Fruit fly (Drosophila melanogaster) whole organism, wandering third instar larva: ENCODE measurements around the gene CG14321.

Source experiments
- Abd-B ChIP-seq: fragments of >200 bp; optimal IDR thresholded peaks from 2 replicates; lab custom pipeline; 2017; ENCODE audit warnings: missing biosample characterization, missing genetic modification characterization
- CrebA ChIP-seq: fragments of 200-800 bp; sonication (Bioruptor generic); optimal IDR thresholded peaks from 2 replicates; lab custom pipeline; 2016; ENCODE audit warnings: missing biosample characterization, mild to moderate bottlenecking, missing genetic modification characterization, borderline replicate concordance
- Hr78 ChIP-seq: fragments of >200 bp; optimal IDR thresholded peaks from 2 replicates; lab custom pipeline; 2017; ENCODE audit warnings: missing biosample characterization, missing genetic modification characterization
- Mio ChIP-seq: sonication (Bioruptor generic); optimal IDR thresholded peaks from 2 replicates; lab custom pipeline; 2016; ENCODE audit warnings: missing biosample characterization, missing genetic modification characterization
- Myc ChIP-seq: fragments of >200 bp; optimal IDR thresholded peaks from 2 replicates; lab custom pipeline; 2017
- OdsH ChIP-seq: fragments of 200-800 bp; sonication (Bioruptor generic); optimal IDR thresholded peaks from 2 replicates; lab custom pipeline; 2016; ENCODE audit warnings: missing biosample characterization, mild to moderate bottlenecking, missing genetic modification characterization
- pan ChIP-seq: fragments of >200 bp; optimal IDR thresholded peaks from 2 replicates; lab custom pipeline; 2017
- psq ChIP-seq: fragments of 200-800 bp; sonication (Bioruptor generic); optimal IDR thresholded peaks from 3 replicates; lab custom pipeline; 2017; ENCODE audit warnings: missing biosample characterization, mild to moderate bottlenecking, missing genetic modification characterization, moderate library complexity

dm6 chr3R:17706971-17707406, 26.4 kb upstream of the CG14321 start:
- TF ChIP-seq Mio (GFP tag; lab: Kevin White, UChicago) (no peak), pan (no peak), Abd-B (no peak), psq (no peak), OdsH (GFP tag; lab: Kevin White, UChicago) (no peak), CrebA (GFP tag; lab: Kevin White, UChicago) (no peak), Hr78 (no peak), Myc (lab: Kevin White, UChicago) (no peak)
